Worm (Caenorhabditis elegans) whole organism, L4 larva: ENCODE results near the gene ttm-2.

Source experiments
- D1046.2 ChIP-seq: fragments of 200-800 bp; sonication (Bioruptor generic); IDR thresholded peaks from 2 replicates; pipeline ENCODE4 v1.3.6; 2022; ENCODE audit warnings: missing genetic modification characterization, missing compliant biosample characterization
- F10B5.3 ChIP-seq: sonication (generic microtip); optimal IDR thresholded peaks from 2 replicates; lab custom pipeline; 2016; ENCODE audit warnings: mild to moderate bottlenecking, missing genetic modification characterization, missing compliant biosample characterization
- F44E2.7 ChIP-seq: fragments of 200-800 bp; sonication (Bioruptor generic); IDR thresholded peaks from 2 replicates; pipeline ENCODE4 v2.1.2; 2022; ENCODE audit warnings: missing genetic modification characterization, missing compliant biosample characterization
- F49E8.2 ChIP-seq: sonication (generic microtip); optimal IDR thresholded peaks from 2 replicates; lab custom pipeline; 2016; ENCODE audit warnings: missing compliant biosample characterization, mild to moderate bottlenecking, missing genetic modification characterization, borderline replicate concordance
- R02D3.7 ChIP-seq: fragments of 150-350 bp; sonication (generic microtip); optimal IDR thresholded peaks from 3 replicates; lab custom pipeline; 2014; ENCODE audit warnings: missing biosample characterization, missing genetic modification characterization
- Y48G9A.11 ChIP-seq: fragments of 200-800 bp; sonication (Bioruptor generic); IDR thresholded peaks from 2 replicates; pipeline ENCODE4 v1.3.6; 2022; ENCODE audit warnings: missing genetic modification reagents, missing genetic modification characterization, missing compliant biosample characterization
- Y5F2A.4 ChIP-seq: fragments of 200-800 bp; sonication (Bioruptor generic); optimal IDR thresholded peaks from 2 replicates; lab custom pipeline; 2018; ENCODE audit warnings: mild to moderate bottlenecking, missing genetic modification characterization, missing compliant biosample characterization
- aha-1 ChIP-seq: fragments of 150-350 bp; peaks from one replicate; lab custom pipeline; 2014; ENCODE audit warnings: missing biosample characterization, missing genetic modification characterization
- ama-1 ChIP-seq: fragments of 150-350 bp; optimal IDR thresholded peaks from 2 replicates; lab custom pipeline; 2014; ENCODE audit warnings: inconsistent platforms, mixed read lengths
- attf-4 ChIP-seq: sonication (generic microtip); optimal IDR thresholded peaks from 3 replicates; lab custom pipeline; 2017; ENCODE audit warnings: missing biosample characterization, missing genetic modification characterization
- ceh-20 ChIP-seq: fragments of 200-800 bp; sonication (Bioruptor generic); IDR thresholded peaks from 2 replicates; pipeline ENCODE4 v1.3.6; 2022; ENCODE audit warnings: missing genetic modification reagents, missing genetic modification characterization, missing compliant biosample characterization
- ceh-28 ChIP-seq: fragments of 150-350 bp; optimal IDR thresholded peaks from 2 replicates; lab custom pipeline; 2014; ENCODE audit warnings: missing biosample characterization, missing genetic modification reagents, missing genetic modification characterization
- ceh-82 ChIP-seq: sonication (generic microtip); optimal IDR thresholded peaks from 2 replicates; lab custom pipeline; 2017; ENCODE audit warnings: missing biosample characterization, missing genetic modification characterization
- cey-2 ChIP-seq: sonication (generic microtip); optimal IDR thresholded peaks from 3 replicates; lab custom pipeline; 2017; ENCODE audit warnings: missing genetic modification characterization, mild to moderate bottlenecking, missing compliant biosample characterization, antibody characterized with exemption, borderline replicate concordance; ENCODE audit not compliant: insufficient read depth
- ctbp-1 ChIP-seq: fragments of 200-800 bp; sonication (Bioruptor generic); IDR thresholded peaks from 2 replicates; pipeline ENCODE4 v1.3.6; 2022; ENCODE audit warnings: missing genetic modification reagents, missing genetic modification characterization, missing compliant biosample characterization
- daf-16 ChIP-seq, 3 experiments: sonication (generic microtip); optimal IDR thresholded peaks; 2 replicates each; lab custom pipeline; 2016 to 2017; ENCODE audit warnings: missing genetic modification characterization in 3 of 3, missing genetic modification reagents in 3 of 3, mild to moderate bottlenecking in 2 of 3, missing compliant biosample characterization in 2 of 3, missing biosample characterization in 1 of 3, moderate library complexity in 1 of 3
- daf-19 ChIP-seq: fragments of 200-800 bp; sonication (Bioruptor generic); conservative IDR thresholded peaks from 2 replicates; pipeline ENCODE4 v1.3.6; 2022; ENCODE audit warnings: missing genetic modification characterization, missing compliant biosample characterization
- dmd-6 ChIP-seq: fragments of 200-800 bp; sonication (Bioruptor generic); IDR thresholded peaks from 2 replicates; pipeline ENCODE4 v1.3.6; 2022; ENCODE audit warnings: missing genetic modification reagents, missing genetic modification characterization, missing compliant biosample characterization
- dpl-1 ChIP-seq: fragments of 150-350 bp; optimal IDR thresholded peaks from 2 replicates; lab custom pipeline; 2014; ENCODE audit warnings: missing biosample characterization, missing genetic modification reagents, missing genetic modification characterization
- duxl-1 ChIP-seq: sonication (generic microtip); optimal IDR thresholded peaks from 2 replicates; lab custom pipeline; 2016; ENCODE audit warnings: mild to moderate bottlenecking, missing genetic modification characterization, moderate library complexity, missing compliant biosample characterization; ENCODE audit not compliant: poor library complexity
- dve-1 ChIP-seq: sonication (generic microtip); optimal IDR thresholded peaks from 2 replicates; lab custom pipeline; 2017; ENCODE audit warnings: antibody characterized with exemption, mild to moderate bottlenecking, missing genetic modification characterization, missing compliant biosample characterization; ENCODE audit not compliant: insufficient read depth
- egl-43 ChIP-seq: fragments of 200-800 bp; sonication (Bioruptor generic); IDR thresholded peaks from 2 replicates; pipeline ENCODE4 v1.3.6; 2022; ENCODE audit warnings: missing genetic modification reagents, missing genetic modification characterization, missing compliant biosample characterization
- fos-1 ChIP-seq: fragments of 150-350 bp; optimal IDR thresholded peaks from 2 replicates; lab custom pipeline; 2014; ENCODE audit warnings: missing biosample characterization, missing genetic modification characterization
- hif-1 ChIP-seq, 2 experiments: sonication (generic microtip); optimal IDR thresholded peaks; 2 replicates each; lab custom pipeline; 2016 to 2017; ENCODE audit warnings: missing compliant biosample characterization in 2 of 2, missing genetic modification characterization in 2 of 2, missing genetic modification reagents in 2 of 2, missing genotype in 2 of 2, mild to moderate bottlenecking in 1 of 2
- hlh-11 ChIP-seq: fragments of 200-800 bp; sonication (Bioruptor generic); optimal IDR thresholded peaks from 2 replicates; lab custom pipeline; 2018; ENCODE audit warnings: mild to moderate bottlenecking, missing genetic modification characterization, missing compliant biosample characterization
- hlh-30 ChIP-seq: sonication (generic microtip); optimal IDR thresholded peaks from 2 replicates; lab custom pipeline; 2017; ENCODE audit warnings: antibody characterized with exemption, mild to moderate bottlenecking, missing genetic modification characterization, missing compliant biosample characterization; ENCODE audit not compliant: insufficient read depth
- lin-39 ChIP-seq: fragments of 150-350 bp; optimal IDR thresholded peaks from 2 replicates; lab custom pipeline; 2014; ENCODE audit warnings: missing biosample characterization, missing genetic modification reagents, missing genetic modification characterization
- mdl-1 ChIP-seq, 2 experiments: fragments of 150-350 bp in 1 of 2; sonication (generic microtip) in 1 of 2; optimal IDR thresholded peaks; 2 replicates each; lab custom pipeline; 2014 to 2017; ENCODE audit warnings: missing biosample characterization in 2 of 2, missing genetic modification characterization in 2 of 2
- mep-1 ChIP-seq: fragments of 150-350 bp; sonication (generic microtip); optimal IDR thresholded peaks from 3 replicates; lab custom pipeline; 2014; ENCODE audit warnings: missing biosample characterization, missing genetic modification characterization
- mes-2 ChIP-seq: sonication (generic microtip); optimal IDR thresholded peaks from 2 replicates; lab custom pipeline; 2016; ENCODE audit warnings: missing genotype, mild to moderate bottlenecking, missing genetic modification characterization, missing compliant biosample characterization; ENCODE audit not compliant: poor library complexity, severe bottlenecking
- nhr-10 ChIP-seq: fragments of 150-350 bp; optimal IDR thresholded peaks from 2 replicates; lab custom pipeline; 2014; ENCODE audit warnings: missing biosample characterization, missing genetic modification characterization
- nhr-111 ChIP-seq: fragments of 200-800 bp; sonication (Bioruptor generic); optimal IDR thresholded peaks from 2 replicates; lab custom pipeline; 2018; ENCODE audit warnings: mild to moderate bottlenecking, missing genetic modification characterization, missing compliant biosample characterization
- nhr-28 ChIP-seq: fragments of 150-350 bp; optimal IDR thresholded peaks from 2 replicates; lab custom pipeline; 2014; ENCODE audit warnings: missing biosample characterization, missing genetic modification characterization
- nhr-76 ChIP-seq: fragments of 150-350 bp; optimal IDR thresholded peaks from 2 replicates; lab custom pipeline; 2014; ENCODE audit warnings: missing biosample characterization, missing genetic modification characterization
- nhr-77 ChIP-seq: fragments of 150-350 bp; optimal IDR thresholded peaks from 2 replicates; lab custom pipeline; 2014; ENCODE audit warnings: missing biosample characterization, missing genetic modification characterization
- php-3 ChIP-seq: fragments of 200-800 bp; sonication (Bioruptor generic); IDR thresholded peaks from 2 replicates; pipeline ENCODE4 v1.3.6; 2022; ENCODE audit warnings: missing genetic modification reagents, missing genetic modification characterization, missing compliant biosample characterization
- pqm-1 ChIP-seq: sonication (generic microtip); optimal IDR thresholded peaks from 2 replicates; lab custom pipeline; 2017; ENCODE audit warnings: missing biosample characterization, missing genetic modification characterization
- saeg-2 ChIP-seq: fragments of 200-800 bp; sonication (Bioruptor generic); IDR thresholded peaks from 2 replicates; pipeline ENCODE4 v1.3.6; 2022; ENCODE audit warnings: missing genetic modification reagents, missing genetic modification characterization, missing compliant biosample characterization
- skn-1 ChIP-seq: fragments of 150-350 bp; optimal IDR thresholded peaks from 2 replicates; lab custom pipeline; 2014; ENCODE audit warnings: missing biosample characterization, missing genetic modification characterization
- snpc-1.2 ChIP-seq: fragments of 200-800 bp; sonication (Bioruptor generic); IDR thresholded peaks from 2 replicates; pipeline ENCODE4 v1.3.6; 2022; ENCODE audit warnings: missing genetic modification reagents, missing genetic modification characterization, missing compliant biosample characterization
- unc-39 ChIP-seq: sonication (generic microtip); optimal IDR thresholded peaks from 2 replicates; lab custom pipeline; 2017; ENCODE audit warnings: missing biosample characterization, missing genetic modification characterization
- unc-62 ChIP-seq, 3 experiments: fragments of 150-350 bp in 1 of 3; sonication (generic microtip); optimal IDR thresholded peaks in 2 of 3; peaks in 1 of 3; 1 replicate in 1 of 3; 2 replicates in 2 of 3; lab custom pipeline; 2014 to 2017; ENCODE audit warnings: missing biosample characterization in 3 of 3, missing genetic modification characterization in 3 of 3, missing genetic modification reagents in 3 of 3, missing genotype in 1 of 3
- vab-7 ChIP-seq: fragments of 200-800 bp; sonication (Bioruptor generic); IDR thresholded peaks from 2 replicates; pipeline ENCODE4 v1.3.6; 2022; ENCODE audit warnings: missing genetic modification reagents, missing genetic modification characterization, missing compliant biosample characterization
- zfp-3 ChIP-seq: fragments of 200-800 bp; sonication (Bioruptor generic); conservative IDR thresholded peaks from 2 replicates; pipeline ENCODE4 v1.3.6; 2022; ENCODE audit warnings: missing genetic modification reagents, missing genetic modification characterization, missing compliant biosample characterization
- zip-2 ChIP-seq: fragments of 150-350 bp; optimal IDR thresholded peaks from 2 replicates; lab custom pipeline; 2014; ENCODE audit warnings: missing biosample characterization, missing genetic modification characterization

ttm-2 gene

DNA sequence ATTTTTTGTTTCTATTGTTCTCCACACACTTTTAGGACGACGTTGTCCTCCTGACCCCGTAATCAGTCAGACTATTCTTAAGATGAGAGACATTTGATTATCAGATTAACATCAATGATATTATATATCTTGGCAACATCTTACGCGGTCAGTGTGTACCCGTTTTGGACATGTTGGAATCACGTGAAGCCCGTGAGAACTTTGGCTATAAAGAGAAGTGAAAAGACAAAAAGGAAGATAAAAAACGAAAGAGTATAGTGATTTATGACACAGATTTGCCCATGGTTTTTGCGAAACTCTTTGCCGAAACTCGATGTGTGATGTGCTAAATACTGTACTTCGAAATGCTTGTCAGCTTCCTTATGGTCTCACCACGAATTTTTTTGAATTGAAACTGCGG lies 20.9 kb downstream of the ttm-2 start (continued):
- TF ChIP-seq vab-7 (GFP tag; lab: Robert Waterston, UW) (no peak), zfp-3 (no peak), cey-2 (tag; lab: Kevin White, UChicago) (no peak), lin-39 (no peak), duxl-1 (tag; lab: Kevin White, UChicago) (no peak), R02D3.7 (no peak), mep-1 (tag; lab: Kevin White, UChicago) (peak; percentile 50), hif-1 (tag; optimal IDR thresholded peaks at IDR 0.05; lab: Kevin White, UChicago) (no peak), snpc-1.2 (no peak), nhr-76 (tag; lab: Kevin White, UChicago) (no peak), skn-1 (tag; lab: Kevin White, UChicago) (no peak), zip-2 (tag; lab: Kevin White, UChicago) (no peak)

DNA sequence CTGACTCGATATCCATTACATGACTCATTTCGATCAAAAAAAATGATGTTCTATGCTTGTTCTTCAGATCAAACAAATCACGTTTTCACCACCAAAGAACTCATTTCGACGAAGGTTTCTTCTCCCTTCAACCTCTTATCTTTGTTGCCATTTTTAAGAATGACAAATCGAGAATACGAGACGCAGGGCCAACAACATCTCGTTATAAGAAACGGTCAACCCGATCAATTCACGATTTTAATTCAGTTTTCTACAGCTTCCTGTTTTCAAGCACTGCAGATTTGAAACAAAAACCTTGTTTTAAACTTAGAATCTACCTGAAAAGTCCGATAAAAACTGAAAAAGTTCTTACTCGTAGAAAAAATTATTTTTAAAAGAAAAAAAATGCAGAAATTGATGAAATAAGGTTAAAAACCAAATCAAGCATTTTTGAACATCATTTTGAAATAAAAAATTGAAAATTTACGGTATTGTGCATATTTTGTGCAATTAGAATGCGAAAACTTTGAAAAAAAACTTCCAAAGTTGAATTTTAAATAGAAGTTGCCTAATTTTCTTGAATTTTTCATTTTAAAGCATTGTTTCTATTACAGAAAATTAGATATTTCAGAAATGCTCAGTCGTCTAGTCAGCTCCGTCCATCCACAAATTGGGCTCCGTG lies 24.5 kb downstream of the ttm-2 start, which contains the start of gene acs-11:
Gene acs-11, plus strand, starts transcription at position 611 of the 661 bp plus-strand sequence.
- peak; percentile 21 for TF ChIP-seq mes-2
- peak; percentile 48 for TF ChIP-seq dve-1
- TF ChIP-seq hlh-30 (tag; lab: Kevin White, UChicago) = peak; percentile 61
- TF ChIP-seq ceh-20 (GFP tag; lab: Robert Waterston, UW) = no peak
- TF ChIP-seq nhr-77 (tag; lab: Kevin White, UChicago) = no peak
- TF ChIP-seq daf-16 (GFP tag; optimal IDR thresholded peaks at IDR 0.05; lab: Kevin White, UChicago) = no peak
- TF ChIP-seq daf-16 (tag; optimal IDR thresholded peaks at IDR 0.05; lab: Kevin White, UChicago) = peak; percentile 60
- TF ChIP-seq duxl-1 (tag; lab: Kevin White, UChicago) = peak; percentile 12
- TF ChIP-seq ama-1 (lab: Kevin White, UChicago) = peak; percentile 57
- TF ChIP-seq nhr-10 (tag; lab: Kevin White, UChicago) = no peak
- TF ChIP-seq ctbp-1 (GFP tag; lab: Robert Waterston, UW) = no peak
- TF ChIP-seq dmd-6 (GFP tag; lab: Robert Waterston, UW) = peak; percentile 31; the same call in 1 of the 2 replicates
- TF ChIP-seq nhr-28 (tag; lab: Kevin White, UChicago) = peak; percentile 64
- no peak for TF ChIP-seq F44E2.7 (GFP tag; lab: Robert Waterston, UW)
- no peak for TF ChIP-seq nhr-111 (GFP tag; lab: Kevin White, UChicago)
- TF ChIP-seq saeg-2 (GFP tag; lab: Robert Waterston, UW) = no peak
- peak in 1 of 2 experiments; percentile 42 for TF ChIP-seq mdl-1 (tag; optimal IDR thresholded peaks at IDR 0.05; lab: Kevin White, UChicago)
- peak; percentile 5 for TF ChIP-seq hlh-11 (tag; lab: Kevin White, UChicago)
- TF ChIP-seq pqm-1 (tag; lab: Kevin White, UChicago) = peak; percentile 18
- peak; percentile 49 for TF ChIP-seq aha-1 (tag; lab: Kevin White, UChicago)
- TF ChIP-seq ceh-28 (tag; lab: Kevin White, UChicago) = no peak
- TF ChIP-seq fos-1 (tag; lab: Kevin White, UChicago) = no peak
- TF ChIP-seq, all 104 proteins: peak for 12

DNA sequence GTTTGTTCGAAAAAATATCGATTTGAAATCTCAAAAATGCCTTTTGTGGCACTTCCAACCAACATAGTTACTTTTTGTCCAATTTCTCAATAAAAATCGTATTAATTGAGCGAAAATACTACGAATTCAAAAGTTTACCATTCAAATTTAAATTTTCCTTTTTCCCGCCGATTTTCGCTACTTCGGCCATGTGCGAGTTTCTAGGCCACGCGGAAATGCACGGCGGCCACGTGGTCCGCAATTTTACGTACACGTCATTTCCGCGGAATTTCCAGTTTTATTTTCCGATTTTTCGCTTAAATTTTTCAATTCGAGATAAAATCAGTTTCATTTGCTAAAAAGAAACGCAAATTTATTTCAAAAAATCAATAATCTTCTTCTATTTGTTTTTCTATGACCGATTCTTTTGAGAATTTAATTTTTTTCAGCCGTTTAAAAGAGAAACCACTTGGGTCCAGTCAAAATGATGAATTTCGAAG lies 26.2 kb downstream of the ttm-2 start, which contains the start of gene eas-1:
Gene eas-1, plus strand, starts transcription at position 429 of the 479 bp plus-strand sequence.
- no peak for TF ChIP-seq ceh-82 (tag; lab: Kevin White, UChicago)
- TF ChIP-seq unc-39 (tag; lab: Kevin White, UChicago) = no peak
- TF ChIP-seq Y5F2A.4 (GFP tag; lab: Kevin White, UChicago) = no peak
- TF ChIP-seq vab-7 (GFP tag; lab: Robert Waterston, UW) = no peak
- no peak for TF ChIP-seq php-3 (GFP tag; lab: Robert Waterston, UW)
- TF ChIP-seq unc-62 (GFP tag; optimal IDR thresholded peaks at IDR 0.05 in 1 of 2; lab: Kevin White, UChicago) = peak in 1 of 2 experiments; percentile 87
- no peak for TF ChIP-seq unc-62 (tag; optimal IDR thresholded peaks at IDR 0.05; lab: Kevin White, UChicago)
- TF ChIP-seq dve-1 = peak; percentile 59
- TF ChIP-seq hif-1 (tag; optimal IDR thresholded peaks at IDR 0.05; lab: Kevin White, UChicago) = peak in 1 of 2 experiments; percentile 92
- peak; percentile 79 for TF ChIP-seq Y48G9A.11
- no peak for TF ChIP-seq D1046.2 (GFP tag; lab: Robert Waterston, UW)
- TF ChIP-seq daf-19 (GFP tag; lab: Robert Waterston, UW) = no peak
- TF ChIP-seq F49E8.2 (tag; lab: Kevin White, UChicago) = no peak
- TF ChIP-seq skn-1 (tag; lab: Kevin White, UChicago) = no peak
- TF ChIP-seq attf-4 = no peak
- peak; percentile 97 for TF ChIP-seq dpl-1 (GFP tag; lab: Kevin White, UChicago)
- TF ChIP-seq ceh-28 (tag; lab: Kevin White, UChicago) = no peak
- 0 out of 2 replicates have a peak, but pooled peaks have one; percentile 30 for TF ChIP-seq ceh-20 (GFP tag; lab: Robert Waterston, UW)
- TF ChIP-seq egl-43 (GFP tag; lab: Robert Waterston, UW) = no peak
- no peak for TF ChIP-seq pqm-1 (tag; lab: Kevin White, UChicago)
- no peak for TF ChIP-seq F10B5.3
